Worm (Caenorhabditis elegans) whole organism, L4 larva: ENCODE data around the gene K09B11.5.
"Not testable (repeated sequence)": the region's sequence is repeated elsewhere in the genome, so short reads cannot be mapped to it uniquely, and the experiment has no call there.

Experiments used
- ceh-28 ChIP-seq: fragments of 150-350 bp; optimal IDR thresholded peaks from 2 replicates; lab custom pipeline; 2014; ENCODE audit warnings: missing biosample characterization, missing genetic modification reagents, missing genetic modification characterization
- ces-1 ChIP-seq: fragments of 150-350 bp; sonication (generic microtip); optimal IDR thresholded peaks from 4 replicates; lab custom pipeline; 2014; ENCODE audit warnings: missing biosample characterization, missing genetic modification reagents, missing genetic modification characterization
- ctbp-1 ChIP-seq: fragments of 200-800 bp; sonication (Bioruptor generic); IDR thresholded peaks from 2 replicates; pipeline ENCODE4 v1.3.6; 2022; ENCODE audit warnings: missing genetic modification reagents, missing genetic modification characterization, missing compliant biosample characterization
- lin-1 ChIP-seq: fragments of 200-800 bp; sonication (Bioruptor generic); IDR thresholded peaks from 2 replicates; pipeline ENCODE4 v1.3.6; 2022; ENCODE audit warnings: missing genetic modification reagents, missing genetic modification characterization, missing compliant biosample characterization
- lin-13 ChIP-seq: fragments of 150-350 bp; optimal IDR thresholded peaks from 2 replicates; lab custom pipeline; 2014; ENCODE audit warnings: missing biosample characterization, missing genetic modification reagents, missing genetic modification characterization
- nhr-6 ChIP-seq: fragments of 150-350 bp; optimal IDR thresholded peaks from 2 replicates; lab custom pipeline; 2014; ENCODE audit warnings: missing biosample characterization, missing genetic modification characterization
- nhr-77 ChIP-seq: fragments of 150-350 bp; optimal IDR thresholded peaks from 2 replicates; lab custom pipeline; 2014; ENCODE audit warnings: missing biosample characterization, missing genetic modification characterization
- snpc-4 ChIP-seq: fragments of 150-350 bp; optimal IDR thresholded peaks from 2 replicates; lab custom pipeline; 2014; ENCODE audit warnings: missing biosample characterization, missing genetic modification characterization
- spr-1 ChIP-seq: sonication (generic microtip); optimal IDR thresholded peaks from 2 replicates; lab custom pipeline; 2016; ENCODE audit warnings: mild to moderate bottlenecking, missing genetic modification characterization, missing compliant biosample characterization
- unc-62 ChIP-seq, 3 experiments: fragments of 150-350 bp in 1 of 3; sonication (generic microtip); optimal IDR thresholded peaks in 2 of 3; peaks in 1 of 3; 1 replicate in 1 of 3; 2 replicates in 2 of 3; lab custom pipeline; 2014 to 2017; ENCODE audit warnings: missing biosample characterization in 3 of 3, missing genetic modification characterization in 3 of 3, missing genetic modification reagents in 3 of 3, missing genotype in 1 of 3
- zip-2 ChIP-seq: fragments of 150-350 bp; optimal IDR thresholded peaks from 2 replicates; lab custom pipeline; 2014; ENCODE audit warnings: missing biosample characterization, missing genetic modification characterization
- ztf-11 ChIP-seq: fragments of 150-350 bp; optimal IDR thresholded peaks from 2 replicates; lab custom pipeline; 2014; ENCODE audit warnings: missing biosample characterization, missing genetic modification characterization

ce11 chrIV:13456138-13456537, 22.3 kb upstream of the K09B11.5 start:
- TF ChIP-seq nhr-6; unc-62 (GFP tag; optimal IDR thresholded peaks at IDR 0.05 in 1 of 2; lab: Kevin White, UChicago); unc-62 (tag; optimal IDR thresholded peaks at IDR 0.05; lab: Kevin White, UChicago); ceh-28; lin-1; zip-2; snpc-4 (tag; lab: Kevin White, UChicago); lin-13 (GFP tag; lab: Kevin White, UChicago); ces-1; nhr-77; spr-1; ctbp-1 (GFP tag; lab: Robert Waterston, UW); ztf-11: not testable (repeated sequence)
